Worm (Caenorhabditis elegans) whole organism, L3 larva: ENCODE data around the gene ZC513.14.

Experiments used
- ceh-16 ChIP-seq: sonication (generic microtip); optimal IDR thresholded peaks from 2 replicates; lab custom pipeline; 2017; ENCODE audit warnings: missing biosample characterization, missing genetic modification characterization
- egl-27 ChIP-seq: sonication (generic microtip); optimal IDR thresholded peaks from 4 replicates; lab custom pipeline; 2017; ENCODE audit warnings: missing biosample characterization, missing genetic modification reagents, missing genetic modification characterization
- elt-1 ChIP-seq: fragments of 150-350 bp; optimal IDR thresholded peaks from 2 replicates; lab custom pipeline; 2014; ENCODE audit warnings: missing biosample characterization, missing genetic modification characterization
- jun-1 ChIP-seq: fragments of 150-350 bp; optimal IDR thresholded peaks from 2 replicates; lab custom pipeline; 2014; ENCODE audit warnings: missing biosample characterization, missing genetic modification reagents, missing genetic modification characterization
- mdl-1 ChIP-seq: fragments of 150-350 bp; optimal IDR thresholded peaks from 2 replicates; lab custom pipeline; 2014; ENCODE audit warnings: missing biosample characterization, missing genetic modification characterization
- nhr-12 ChIP-seq: fragments of 150-350 bp; optimal IDR thresholded peaks from 2 replicates; lab custom pipeline; 2014; ENCODE audit warnings: missing biosample characterization, missing genetic modification characterization
- nhr-28 ChIP-seq: fragments of 150-350 bp; optimal IDR thresholded peaks from 2 replicates; lab custom pipeline; 2014; ENCODE audit warnings: missing biosample characterization, missing genetic modification characterization
- pqm-1 ChIP-seq: fragments of 150-350 bp; optimal IDR thresholded peaks from 2 replicates; lab custom pipeline; 2017; ENCODE audit warnings: missing biosample characterization, missing genetic modification characterization, inconsistent platforms
- unc-39 ChIP-seq: sonication (generic microtip); optimal IDR thresholded peaks from 4 replicates; lab custom pipeline; 2017; ENCODE audit warnings: missing biosample characterization, missing genetic modification characterization
- unc-62 ChIP-seq: fragments of 150-350 bp; sonication (generic microtip); optimal IDR thresholded peaks from 4 replicates; lab custom pipeline; 2014; ENCODE audit warnings: missing biosample characterization, missing genetic modification reagents, missing genetic modification characterization
- ztf-11 ChIP-seq: fragments of 150-350 bp; optimal IDR thresholded peaks from 2 replicates; lab custom pipeline; 2014; ENCODE audit warnings: missing biosample characterization, missing genetic modification characterization

- TF ChIP-seq mdl-1 (tag; lab: Kevin White, UChicago) = no peak
- TF ChIP-seq pqm-1 (tag; lab: Kevin White, UChicago) = no peak
- no peak for TF ChIP-seq nhr-12 (tag; lab: Kevin White, UChicago)
- TF ChIP-seq elt-1 (tag; lab: Kevin White, UChicago) = no peak
- TF ChIP-seq ztf-11 (tag; lab: Kevin White, UChicago) = no peak
- no peak for TF ChIP-seq ceh-16
- no peak for TF ChIP-seq nhr-28 (tag; lab: Kevin White, UChicago)
- no peak for TF ChIP-seq unc-39 (tag; lab: Kevin White, UChicago)
- no peak for TF ChIP-seq unc-62
- no peak for TF ChIP-seq egl-27 (tag; lab: Kevin White, UChicago)
- TF ChIP-seq jun-1 (tag; lab: Kevin White, UChicago) = no peak
These were observed 39.9 kb upstream of the ZC513.14 start, which contains the start of gene catp-3 for ce11 chrV:8075712-8076111.
